Worm (Caenorhabditis elegans) whole organism, early embryonic: Measurements from ENCODE around the gene spe-19.

Experiments used
- B0310.2 ChIP-seq: sonication (generic microtip); optimal IDR thresholded peaks from 2 replicates; lab custom pipeline; 2016; ENCODE audit warnings: mild to moderate bottlenecking, missing genetic modification characterization, missing compliant biosample characterization
- F13C5.2 ChIP-seq: sonication (generic microtip); optimal IDR thresholded peaks from 2 replicates; lab custom pipeline; 2017; ENCODE audit warnings: mild to moderate bottlenecking, missing genetic modification characterization, inconsistent platforms, missing compliant biosample characterization
- aly-1 ChIP-seq: sonication (generic microtip); optimal IDR thresholded peaks from 2 replicates; lab custom pipeline; 2016; ENCODE audit warnings: missing genetic modification characterization, missing compliant biosample characterization
- ama-1 ChIP-seq: fragments of 150-350 bp; optimal IDR thresholded peaks from 2 replicates; lab custom pipeline; 2014
- ceh-13 ChIP-seq: fragments of 200-800 bp; sonication (Bioruptor generic); optimal IDR thresholded peaks from 2 replicates; lab custom pipeline; 2018; ENCODE audit warnings: mild to moderate bottlenecking, missing genetic modification characterization, missing compliant biosample characterization
- ceh-36 ChIP-seq: sonication (generic microtip); optimal IDR thresholded peaks from 2 replicates; lab custom pipeline; 2016; ENCODE audit warnings: missing genetic modification characterization, inconsistent platforms, missing compliant biosample characterization
- ets-7 ChIP-seq: sonication (generic microtip); optimal IDR thresholded peaks from 2 replicates; lab custom pipeline; 2016; ENCODE audit warnings: missing genotype, missing genetic modification characterization, missing compliant biosample characterization
- hmg-4 ChIP-seq: fragments of 200-800 bp; sonication (Bioruptor generic); optimal IDR thresholded peaks from 2 replicates; lab custom pipeline; 2018; ENCODE audit warnings: mild to moderate bottlenecking, missing genetic modification characterization, missing compliant biosample characterization
- hnd-1 ChIP-seq: sonication (generic microtip); optimal IDR thresholded peaks from 2 replicates; lab custom pipeline; 2016; ENCODE audit warnings: missing genetic modification characterization, missing compliant biosample characterization
- pes-1 ChIP-seq: fragments of 200-800 bp; sonication (Bioruptor generic); IDR thresholded peaks from 2 replicates; pipeline ENCODE4 v1.3.6; 2022; ENCODE audit warnings: missing genetic modification reagents, missing genetic modification characterization, missing compliant biosample characterization
- scrt-1 ChIP-seq: fragments of 200-800 bp; sonication (Bioruptor generic); IDR thresholded peaks from 2 replicates; pipeline ENCODE4 v1.3.6; 2022; ENCODE audit warnings: missing genetic modification characterization, missing compliant biosample characterization
- sea-1 ChIP-seq: fragments of 200-800 bp; sonication (Bioruptor generic); conservative IDR thresholded peaks from 2 replicates; pipeline ENCODE4 v1.3.6; 2022; ENCODE audit warnings: missing genetic modification characterization, missing compliant biosample characterization
- tbx-11 ChIP-seq: fragments of 200-800 bp; sonication (Bioruptor generic); IDR thresholded peaks from 2 replicates; pipeline ENCODE4 v1.3.6; 2022; ENCODE audit warnings: missing genetic modification characterization, missing compliant biosample characterization
- tra-4 ChIP-seq: sonication (generic microtip); optimal IDR thresholded peaks from 2 replicates; lab custom pipeline; 2017; ENCODE audit warnings: missing genetic modification characterization, missing compliant biosample characterization

DNA sequence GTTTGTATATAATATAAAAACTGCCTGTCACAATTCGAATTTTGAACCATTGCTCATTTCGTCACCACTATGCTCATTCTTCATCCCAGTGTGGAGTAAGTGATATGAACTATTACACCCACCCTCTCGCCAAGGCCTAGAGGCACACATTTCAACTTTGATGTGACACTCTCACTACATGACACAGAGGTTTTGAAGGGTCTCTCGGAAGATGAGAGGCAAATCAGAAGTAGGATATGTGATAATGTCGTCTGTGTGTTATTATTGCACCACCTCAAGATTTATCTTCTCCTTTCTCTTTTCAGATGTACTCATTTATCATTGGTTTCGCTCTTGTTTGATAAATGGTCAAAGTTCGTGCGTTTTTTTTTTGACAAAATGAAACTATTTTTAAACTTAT lies 25.9 kb downstream of the spe-19 start:
- no peak for TF ChIP-seq scrt-1
- no peak for TF ChIP-seq ama-1 (lab: Kevin White, UChicago)
- TF ChIP-seq ceh-36 (tag; lab: Kevin White, UChicago), result no peak
- no peak for TF ChIP-seq B0310.2
- no peak for TF ChIP-seq F13C5.2 (tag; lab: Kevin White, UChicago)
- no peak for TF ChIP-seq aly-1 (tag; lab: Kevin White, UChicago)
- TF ChIP-seq tbx-11 (GFP tag; lab: Robert Waterston, UW), result no peak
- no peak for TF ChIP-seq hmg-4 (GFP tag; lab: Kevin White, UChicago)
- TF ChIP-seq sea-1 (GFP tag; lab: Robert Waterston, UW), result no peak
- no peak for TF ChIP-seq pes-1
- no peak for TF ChIP-seq ceh-13
- TF ChIP-seq tra-4 (tag; lab: Kevin White, UChicago), result no peak
- no peak for TF ChIP-seq ets-7 (tag; lab: Kevin White, UChicago)
- TF ChIP-seq hnd-1 (tag; lab: Kevin White, UChicago), result no peak
